Worm (Caenorhabditis elegans) whole organism, mixed stage, embryonic: ENCODE data around the gene C05D12.4.

Experiments used
- M03D4.4 ChIP-seq: sonication (generic microtip); optimal IDR thresholded peaks from 2 replicates; lab custom pipeline; 2017; ENCODE audit warnings: mild to moderate bottlenecking, missing genetic modification characterization, missing compliant biosample characterization
- bed-3 ChIP-seq: fragments of 200-800 bp; sonication (Bioruptor generic); optimal IDR thresholded peaks from 3 replicates; lab custom pipeline; 2018; ENCODE audit warnings: mild to moderate bottlenecking, missing genetic modification characterization, moderate library complexity, missing compliant biosample characterization
- blmp-1 ChIP-seq: fragments of 150-350 bp; optimal IDR thresholded peaks from 2 replicates; lab custom pipeline; 2014; ENCODE audit warnings: missing biosample characterization, missing genetic modification characterization
- ceh-43 ChIP-seq: fragments of 200-800 bp; sonication (Bioruptor generic); optimal IDR thresholded peaks from 2 replicates; lab custom pipeline; 2018; ENCODE audit warnings: mild to moderate bottlenecking, missing genetic modification characterization, moderate library complexity, missing compliant biosample characterization
- ceh-83 ChIP-seq: fragments of 200-800 bp; sonication (Bioruptor generic); optimal IDR thresholded peaks from 2 replicates; lab custom pipeline; 2018; ENCODE audit warnings: mild to moderate bottlenecking, missing genetic modification characterization, missing compliant biosample characterization
- ces-1 ChIP-seq: fragments of 150-350 bp; optimal IDR thresholded peaks from 2 replicates; lab custom pipeline; 2014; ENCODE audit warnings: missing biosample characterization, missing genetic modification reagents, missing genetic modification characterization
- cnd-1 ChIP-seq: fragments of 200-800 bp; sonication (Bioruptor generic); optimal IDR thresholded peaks from 2 replicates; lab custom pipeline; 2018; ENCODE audit warnings: mild to moderate bottlenecking, missing genetic modification characterization, missing compliant biosample characterization
- drap-1 ChIP-seq: fragments of 200-800 bp; sonication (Bioruptor generic); optimal IDR thresholded peaks from 3 replicates; lab custom pipeline; 2018; ENCODE audit warnings: mild to moderate bottlenecking, missing genetic modification characterization, missing compliant biosample characterization
- elt-1 ChIP-seq: sonication (generic microtip); optimal IDR thresholded peaks from 2 replicates; lab custom pipeline; 2017; ENCODE audit warnings: missing genetic modification characterization, mild to moderate bottlenecking, missing compliant biosample characterization, antibody characterized with exemption, moderate library complexity, borderline replicate concordance; ENCODE audit not compliant: insufficient read depth
- flh-1 ChIP-seq: fragments of 200-800 bp; sonication (Bioruptor generic); optimal IDR thresholded peaks from 2 replicates; lab custom pipeline; 2018; ENCODE audit warnings: mild to moderate bottlenecking, missing genetic modification characterization, moderate library complexity, missing compliant biosample characterization
- hlh-1 ChIP-seq: fragments of 150-350 bp; optimal IDR thresholded peaks from 2 replicates; lab custom pipeline; 2014; ENCODE audit warnings: missing biosample characterization, missing genetic modification reagents, missing genetic modification characterization
- lin-13 ChIP-seq: fragments of 150-350 bp; optimal IDR thresholded peaks from 2 replicates; lab custom pipeline; 2014; ENCODE audit warnings: missing biosample characterization, missing genetic modification characterization
- lin-32 ChIP-seq: fragments of 200-800 bp; sonication (Bioruptor generic); optimal IDR thresholded peaks from 2 replicates; lab custom pipeline; 2018; ENCODE audit warnings: mild to moderate bottlenecking, missing genetic modification characterization, missing compliant biosample characterization
- lsy-2 ChIP-seq: fragments of 150-350 bp; optimal IDR thresholded peaks from 2 replicates; lab custom pipeline; 2014; ENCODE audit warnings: missing biosample characterization, missing genetic modification characterization
- mab-5 ChIP-seq: fragments of 150-350 bp; optimal IDR thresholded peaks from 2 replicates; lab custom pipeline; 2014; ENCODE audit warnings: missing biosample characterization, missing genetic modification characterization
- mep-1 ChIP-seq: fragments of 150-350 bp; optimal IDR thresholded peaks from 2 replicates; lab custom pipeline; 2017; ENCODE audit warnings: missing biosample characterization, missing genetic modification reagents, missing genetic modification characterization, inconsistent platforms
- mls-2 ChIP-seq: sonication (generic microtip); optimal IDR thresholded peaks from 2 replicates; lab custom pipeline; 2016; ENCODE audit warnings: mild to moderate bottlenecking, missing genetic modification characterization, moderate library complexity, missing compliant biosample characterization
- nhr-12 ChIP-seq: fragments of 150-350 bp; optimal IDR thresholded peaks from 2 replicates; lab custom pipeline; 2014; ENCODE audit warnings: missing biosample characterization, missing genetic modification characterization
- nhr-2 ChIP-seq: fragments of 150-350 bp; optimal IDR thresholded peaks from 2 replicates; lab custom pipeline; 2014; ENCODE audit warnings: missing biosample characterization, missing genetic modification characterization
- nhr-237 ChIP-seq: fragments of 150-350 bp; optimal IDR thresholded peaks from 2 replicates; lab custom pipeline; 2014; ENCODE audit warnings: missing biosample characterization, missing genetic modification characterization
- nhr-28 ChIP-seq: fragments of 150-350 bp; optimal IDR thresholded peaks from 2 replicates; lab custom pipeline; 2014; ENCODE audit warnings: missing biosample characterization, missing genetic modification characterization
- pha-4 ChIP-seq: fragments of 150-350 bp; optimal IDR thresholded peaks from 2 replicates; lab custom pipeline; 2018; ENCODE audit warnings: missing biosample characterization, missing genetic modification reagents, missing genetic modification characterization
- sem-2 ChIP-seq: fragments of 200-800 bp; sonication (Bioruptor generic); optimal IDR thresholded peaks from 2 replicates; lab custom pipeline; 2018; ENCODE audit warnings: mild to moderate bottlenecking, missing genetic modification characterization, missing compliant biosample characterization
- snpc-4 ChIP-seq: fragments of 150-350 bp; optimal IDR thresholded peaks from 2 replicates; lab custom pipeline; 2014; ENCODE audit warnings: missing biosample characterization, missing genetic modification characterization
- sptf-1 ChIP-seq: sonication (generic microtip); optimal IDR thresholded peaks from 2 replicates; lab custom pipeline; 2017; ENCODE audit warnings: mild to moderate bottlenecking, missing genetic modification characterization, moderate library complexity, missing compliant biosample characterization
- tbx-8 ChIP-seq: fragments of 200-800 bp; sonication (Bioruptor generic); optimal IDR thresholded peaks from 2 replicates; lab custom pipeline; 2018; ENCODE audit warnings: mild to moderate bottlenecking, missing genetic modification characterization, moderate library complexity, missing compliant biosample characterization
- unc-120 ChIP-seq: sonication (generic microtip); optimal IDR thresholded peaks from 2 replicates; lab custom pipeline; 2017; ENCODE audit warnings: missing genetic modification characterization, missing compliant biosample characterization; ENCODE audit not compliant: poor library complexity, severe bottlenecking
- unc-39 ChIP-seq: fragments of 150-350 bp; optimal IDR thresholded peaks from 2 replicates; lab custom pipeline; 2014; ENCODE audit warnings: missing biosample characterization, missing genetic modification characterization
- unc-62 ChIP-seq: fragments of 150-350 bp; optimal IDR thresholded peaks from 2 replicates; lab custom pipeline; 2014; ENCODE audit warnings: missing biosample characterization, missing genetic modification reagents, missing genetic modification characterization
- zip-8 ChIP-seq: fragments of 150-350 bp; optimal IDR thresholded peaks from 2 replicates; lab custom pipeline; 2014; ENCODE audit warnings: missing biosample characterization, missing genetic modification characterization
- ztf-11 ChIP-seq: fragments of 150-350 bp; optimal IDR thresholded peaks from 2 replicates; lab custom pipeline; 2014; ENCODE audit warnings: missing biosample characterization, missing genetic modification characterization

Gene C05D12.4

ce11 chrII:11473525-11474181 lies 42.0 kb downstream of the C05D12.4 start, which contains the start of the genes metl-1 and W02B12.11:
TSS of gene metl-1 (minus strand) at chrII:11473575.
TSS of gene W02B12.11 (plus strand) at chrII:11473861.
- TF ChIP-seq mep-1 (tag; lab: Kevin White, UChicago) (peak; percentile 89), lin-13 (tag; lab: Kevin White, UChicago) (peak; percentile 80), nhr-2 (tag; lab: Kevin White, UChicago) (no peak), sem-2 (no peak), lsy-2 (tag; lab: Kevin White, UChicago) (peak; percentile 74), nhr-28 (no peak), bed-3 (peak; percentile 19), cnd-1 (peak; percentile 51), unc-39 (tag; lab: Kevin White, UChicago) (no peak), ceh-43 (GFP tag; lab: Kevin White, UChicago) (peak; percentile 67), snpc-4 (tag; lab: Kevin White, UChicago) (no peak), unc-62 (GFP tag; lab: Kevin White, UChicago) (no peak), ces-1 (GFP tag; lab: Kevin White, UChicago) (peak; percentile 82), elt-1 (tag; lab: Kevin White, UChicago) (no peak), ceh-83 (GFP tag; lab: Kevin White, UChicago) (no peak), mls-2 (peak; percentile 53), lin-32 (GFP tag; lab: Kevin White, UChicago) (no peak), flh-1 (no peak), sptf-1 (peak; percentile 81), unc-120 (tag; lab: Kevin White, UChicago) (peak; percentile 34), nhr-12 (tag; lab: Kevin White, UChicago) (no peak), mab-5 (no peak), nhr-237 (tag; lab: Kevin White, UChicago) (peak; percentile 5), pha-4 (tag; lab: Kevin White, UChicago) (peak; percentile 69), M03D4.4 (tag; lab: Kevin White, UChicago) (peak; percentile 70), ztf-11 (tag; lab: Kevin White, UChicago) (no peak), drap-1 (GFP tag; lab: Kevin White, UChicago) (peak; percentile 54), hlh-1 (no peak)

ce11 chrII:11476410-11476809 lies 44.7 kb downstream of the C05D12.4 start, which contains the start of gene W02B12.16:
TSS of gene W02B12.16 (minus strand) at chrII:11476510.
- TF ChIP-seq flh-1 (no peak), lsy-2 (tag; lab: Kevin White, UChicago) (no peak), blmp-1 (tag; lab: Kevin White, UChicago) (no peak)

DNA sequence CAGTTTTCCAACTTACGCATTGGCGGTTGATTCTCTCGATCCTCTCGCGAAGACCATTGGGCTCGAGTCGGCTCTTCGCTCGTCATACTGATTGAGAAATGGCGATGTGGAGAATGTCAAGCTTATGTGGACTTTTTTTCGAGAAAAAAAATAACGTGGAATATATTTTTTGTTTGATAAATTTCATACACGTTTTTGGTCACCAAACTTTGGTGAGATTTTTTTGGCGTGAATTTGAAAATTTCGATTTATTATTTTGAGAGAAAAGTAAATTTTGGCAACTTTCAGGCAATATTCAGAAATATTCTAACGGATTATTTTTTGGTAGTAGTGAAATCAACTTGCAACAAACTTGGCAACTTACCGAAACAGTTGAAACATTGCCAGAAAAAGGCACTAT lies 47.4 kb downstream of the C05D12.4 start, which contains the start of gene W02B12.12:
Gene W02B12.12, minus strand, starts transcription at position 101 of the 400 bp plus-strand sequence.
- TF ChIP-seq lin-13 (tag; lab: Kevin White, UChicago) (no peak), tbx-8 (GFP tag; lab: Kevin White, UChicago) (no peak), mep-1 (tag; lab: Kevin White, UChicago) (no peak), snpc-4 (tag; lab: Kevin White, UChicago) (no peak), M03D4.4 (tag; lab: Kevin White, UChicago) (no peak), bed-3 (no peak), mab-5 (no peak), zip-8 (tag; lab: Kevin White, UChicago) (no peak), flh-1 (no peak), elt-1 (tag; lab: Kevin White, UChicago) (no peak)
